Worm (Caenorhabditis elegans): Measurements from ENCODE around the gene clh-2.

clh-2 gene

DNA sequence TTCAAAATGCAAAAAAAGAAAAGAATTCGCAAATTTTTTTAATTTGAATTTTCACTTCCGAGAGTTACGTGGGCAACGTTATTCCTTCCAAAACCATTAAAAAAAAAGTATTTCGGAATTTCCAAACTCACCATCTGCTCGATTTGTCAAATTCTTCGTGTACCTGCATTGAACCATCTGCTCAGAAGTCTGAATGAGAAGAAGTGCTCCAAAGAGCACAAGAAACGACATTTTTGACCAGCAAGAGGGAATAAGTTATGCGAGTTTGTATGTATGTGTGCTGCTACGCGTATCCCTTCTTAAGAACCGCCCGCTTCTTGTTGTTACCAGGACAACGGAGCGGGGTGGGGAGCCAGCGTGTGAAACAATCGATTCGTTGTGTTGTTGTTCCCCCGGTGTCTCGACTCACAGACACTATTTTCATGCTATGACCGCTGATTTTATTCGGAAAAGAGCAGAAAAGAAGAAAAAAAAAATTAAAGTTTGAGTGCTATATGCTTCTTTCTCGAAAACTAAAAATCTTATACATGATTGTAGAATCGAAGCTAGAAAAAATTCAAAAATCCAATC is 8.3 kb upstream of the clh-2 start, which contains the start of gene lgc-20:
Gene lgc-20 (minus strand): TSS at position 311 of the 570 bp plus-strand sequence.
- TF ChIP-seq sem-2 (GFP tag; optimal IDR thresholded peaks at IDR 0.05) (no peak), ztf-11 (tag; optimal IDR thresholded peaks at IDR 0.05) (no peak), drap-1 (GFP tag; optimal IDR thresholded peaks at IDR 0.05) (no peak), lsy-2 (tag; optimal IDR thresholded peaks at IDR 0.05) (no peak), snpc-4 (tag; optimal IDR thresholded peaks at IDR 0.05) (no peak), nhr-12 (tag; optimal IDR thresholded peaks at IDR 0.05) (no peak), bed-3 (GFP tag; optimal IDR thresholded peaks at IDR 0.05) (no peak), ces-1 (GFP tag; optimal IDR thresholded peaks at IDR 0.05) (no peak), ceh-43 (GFP tag; optimal IDR thresholded peaks at IDR 0.05) (no peak), lin-32 (GFP tag; optimal IDR thresholded peaks at IDR 0.05) (no peak), ceh-39 (tag; optimal IDR thresholded peaks at IDR 0.05) (no peak), ham-2 (GFP tag; optimal IDR thresholded peaks at IDR 0.05) (no peak), ceh-83 (GFP tag; optimal IDR thresholded peaks at IDR 0.05) (no peak), mep-1 (tag; optimal IDR thresholded peaks at IDR 0.05) (no peak)

DNA sequence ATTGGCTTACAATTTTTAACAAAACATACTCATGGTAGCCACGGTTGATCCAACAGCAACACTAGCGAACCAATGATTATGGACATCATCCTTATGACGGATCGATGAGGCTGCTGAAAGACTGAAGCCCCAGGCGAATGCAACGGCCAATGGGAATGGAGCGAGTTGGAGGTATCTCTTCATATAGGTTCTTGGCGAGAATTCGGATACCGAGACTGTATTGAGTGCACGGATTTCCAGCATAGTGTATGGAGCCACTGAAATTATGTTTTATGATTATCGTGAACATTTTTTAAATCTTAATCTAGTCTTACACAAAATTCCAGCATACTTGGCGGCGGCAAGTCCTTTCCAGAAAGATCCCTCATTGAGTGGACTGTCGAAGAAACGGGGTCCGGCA is 7.1 kb upstream of the clh-2 start:
- TF ChIP-seq unc-62 (GFP tag; optimal IDR thresholded peaks at IDR 0.05) (no peak), nhr-76 (tag; optimal IDR thresholded peaks at IDR 0.05) (no peak), ham-2 (GFP tag; optimal IDR thresholded peaks at IDR 0.05) (no peak), ces-1 (GFP tag; optimal IDR thresholded peaks at IDR 0.05) (no peak)

DNA sequence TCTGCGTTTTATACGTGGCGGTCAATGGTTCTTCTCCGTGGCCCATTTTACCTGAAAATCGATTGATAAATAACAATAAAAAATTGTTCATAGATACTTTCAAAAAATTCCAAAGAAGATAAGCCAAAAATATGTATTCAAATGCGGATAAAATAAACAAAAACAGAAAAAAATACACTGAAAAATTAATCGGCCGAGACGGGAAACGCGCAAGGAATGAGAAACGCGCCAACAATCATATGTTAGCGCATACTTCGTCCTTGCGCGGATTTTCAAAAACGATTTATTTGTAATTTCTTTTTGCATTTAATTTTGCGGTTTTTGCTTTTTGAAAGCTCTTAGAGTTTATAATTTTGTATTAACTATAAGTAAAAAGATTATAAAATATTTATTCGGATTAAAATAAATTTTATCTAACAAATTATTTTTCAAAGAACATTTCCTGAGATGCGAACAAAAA is 6.1 kb upstream of the clh-2 start, which contains the start of gene nduf-11:
Gene nduf-11 (minus strand): TSS at position 51 of the 460 bp plus-strand sequence.
- TF ChIP-seq ces-1 (GFP tag; optimal IDR thresholded peaks at IDR 0.05): peak; percentile 63
- TF ChIP-seq unc-39 (tag; optimal IDR thresholded peaks at IDR 0.05): no peak
- TF ChIP-seq pha-4 (tag; optimal IDR thresholded peaks at IDR 0.05): peak; percentile 64
- TF ChIP-seq elt-3 (tag; optimal IDR thresholded peaks at IDR 0.05): no peak
- TF ChIP-seq unc-62 (GFP tag; optimal IDR thresholded peaks at IDR 0.05): peak; percentile 3
- TF ChIP-seq sptf-1 (tag; optimal IDR thresholded peaks at IDR 0.05): peak; percentile 78
- peak; percentile 62 for TF ChIP-seq lin-13 (tag; optimal IDR thresholded peaks at IDR 0.05)
- peak; percentile 86 for TF ChIP-seq mep-1 (tag; optimal IDR thresholded peaks at IDR 0.05)
- peak; percentile 78 for TF ChIP-seq nhr-237 (tag; optimal IDR thresholded peaks at IDR 0.05)
- peak; percentile 77 for TF ChIP-seq M03D4.4 (tag; optimal IDR thresholded peaks at IDR 0.05)
- no peak for TF ChIP-seq zip-8 (tag; optimal IDR thresholded peaks at IDR 0.05)
- TF ChIP-seq ham-2 (GFP tag; optimal IDR thresholded peaks at IDR 0.05): no peak
- no peak for TF ChIP-seq ceh-83 (GFP tag; optimal IDR thresholded peaks at IDR 0.05)
- TF ChIP-seq nhr-28 (tag; optimal IDR thresholded peaks at IDR 0.05): no peak
- TF ChIP-seq elt-1 (tag; optimal IDR thresholded peaks at IDR 0.05; ENCODE audit: borderline replicate concordance, insufficient read depth): no peak
- no peak for TF ChIP-seq nhr-12 (tag; optimal IDR thresholded peaks at IDR 0.05)
- TF ChIP-seq unc-120 (tag; optimal IDR thresholded peaks at IDR 0.05; ENCODE audit: poor library complexity, severe bottlenecking): peak; percentile 15
- no peak for TF ChIP-seq drap-1 (GFP tag; optimal IDR thresholded peaks at IDR 0.05)
- TF ChIP-seq hlh-1 (tag; optimal IDR thresholded peaks at IDR 0.05): peak; percentile 42
- no peak for TF ChIP-seq sem-2 (GFP tag; optimal IDR thresholded peaks at IDR 0.05)
- no peak for TF ChIP-seq ceh-39 (tag; optimal IDR thresholded peaks at IDR 0.05)
- no peak for TF ChIP-seq mab-5 (tag; optimal IDR thresholded peaks at IDR 0.05)
- TF ChIP-seq bed-3 (GFP tag; optimal IDR thresholded peaks at IDR 0.05): peak; percentile 10
- TF ChIP-seq mls-2 (tag; optimal IDR thresholded peaks at IDR 0.05): peak; percentile 36
- no peak for TF ChIP-seq ztf-11 (tag; optimal IDR thresholded peaks at IDR 0.05)
- TF ChIP-seq lsy-2 (tag; optimal IDR thresholded peaks at IDR 0.05): peak; percentile 86
- peak; percentile 70 for TF ChIP-seq ceh-43 (GFP tag; optimal IDR thresholded peaks at IDR 0.05)

DNA sequence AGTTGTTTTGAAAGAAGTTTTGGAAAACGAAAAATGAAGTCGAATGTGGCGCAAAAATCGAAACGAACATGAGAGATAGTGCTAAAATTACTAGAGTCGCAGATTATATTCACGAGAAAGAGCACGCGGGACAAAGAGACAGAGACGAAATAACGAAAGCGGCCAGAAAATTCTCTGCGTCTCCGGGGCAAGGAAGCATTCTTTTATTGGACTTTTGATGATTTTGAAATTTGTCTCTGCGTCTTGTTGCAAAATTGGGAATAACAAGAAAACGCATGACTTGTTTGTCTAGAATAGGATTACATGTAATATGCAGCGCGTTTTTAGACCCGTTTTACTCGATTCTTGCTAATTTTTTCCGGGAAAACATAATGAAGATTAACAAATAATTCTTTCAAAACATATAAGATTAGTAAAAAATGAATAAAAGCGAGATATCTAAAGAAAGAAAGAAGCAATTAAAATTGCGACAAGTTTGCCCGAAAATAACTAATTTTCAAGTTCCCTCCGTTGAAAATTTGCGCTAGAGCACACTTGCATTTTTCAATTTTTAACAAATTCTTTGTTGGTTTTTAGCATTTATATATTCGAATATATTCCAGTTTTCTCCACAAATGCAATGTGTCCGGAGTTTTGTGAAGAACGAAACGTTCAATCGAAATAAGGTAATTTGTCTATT is 3.7 kb upstream of the clh-2 start, which contains the start of the genes B0491.6 and pigm-1:
Gene B0491.6 (minus strand): TSS at position 466 of the 679 bp plus-strand sequence.
Gene pigm-1 (plus strand): TSS at position 568 of the 679 bp plus-strand sequence.
- TF ChIP-seq bed-3 (GFP tag; optimal IDR thresholded peaks at IDR 0.05): no peak
- TF ChIP-seq unc-39 (tag; optimal IDR thresholded peaks at IDR 0.05): no peak
- peak; percentile 68 for TF ChIP-seq unc-120 (tag; optimal IDR thresholded peaks at IDR 0.05; ENCODE audit: poor library complexity, severe bottlenecking)
- TF ChIP-seq elt-3 (tag; optimal IDR thresholded peaks at IDR 0.05): no peak
- TF ChIP-seq nhr-237 (tag; optimal IDR thresholded peaks at IDR 0.05): peak; percentile 77
- TF ChIP-seq lin-13 (tag; optimal IDR thresholded peaks at IDR 0.05): no peak
- TF ChIP-seq mls-2 (tag; optimal IDR thresholded peaks at IDR 0.05): peak; percentile 17
- peak; percentile 91 for TF ChIP-seq ces-1 (GFP tag; optimal IDR thresholded peaks at IDR 0.05)
- TF ChIP-seq mep-1 (tag; optimal IDR thresholded peaks at IDR 0.05): peak; percentile 1
- no peak for TF ChIP-seq unc-62 (GFP tag; optimal IDR thresholded peaks at IDR 0.05)
- peak; percentile 44 for TF ChIP-seq pha-4 (tag; optimal IDR thresholded peaks at IDR 0.05)
- TF ChIP-seq ham-2 (GFP tag; optimal IDR thresholded peaks at IDR 0.05): peak; percentile 62

All from whole organism, mixed stage, embryonic.